Worm (Caenorhabditis elegans) whole organism, early embryonic: Measurements from ENCODE around the gene noca-1.

Source experiments
- B0310.2 ChIP-seq: sonication (generic microtip); optimal IDR thresholded peaks from 2 replicates; lab custom pipeline; 2016; ENCODE audit warnings: mild to moderate bottlenecking, missing genetic modification characterization, missing compliant biosample characterization
- F13C5.2 ChIP-seq: sonication (generic microtip); optimal IDR thresholded peaks from 2 replicates; lab custom pipeline; 2017; ENCODE audit warnings: mild to moderate bottlenecking, missing genetic modification characterization, inconsistent platforms, missing compliant biosample characterization
- aly-1 ChIP-seq: sonication (generic microtip); optimal IDR thresholded peaks from 2 replicates; lab custom pipeline; 2016; ENCODE audit warnings: missing genetic modification characterization, missing compliant biosample characterization
- ama-1 ChIP-seq: fragments of 150-350 bp; optimal IDR thresholded peaks from 2 replicates; lab custom pipeline; 2014
- ceh-13 ChIP-seq: fragments of 200-800 bp; sonication (Bioruptor generic); optimal IDR thresholded peaks from 2 replicates; lab custom pipeline; 2018; ENCODE audit warnings: mild to moderate bottlenecking, missing genetic modification characterization, missing compliant biosample characterization
- ceh-36 ChIP-seq: sonication (generic microtip); optimal IDR thresholded peaks from 2 replicates; lab custom pipeline; 2016; ENCODE audit warnings: missing genetic modification characterization, inconsistent platforms, missing compliant biosample characterization
- ets-7 ChIP-seq: sonication (generic microtip); optimal IDR thresholded peaks from 2 replicates; lab custom pipeline; 2016; ENCODE audit warnings: missing genotype, missing genetic modification characterization, missing compliant biosample characterization
- flt-1 ChIP-seq: fragments of 200-800 bp; sonication (Bioruptor generic); IDR thresholded peaks from 2 replicates; pipeline ENCODE4 v1.3.6; 2022; ENCODE audit warnings: missing genetic modification characterization, missing compliant biosample characterization
- hmbx-1 ChIP-seq: sonication (generic microtip); optimal IDR thresholded peaks from 2 replicates; lab custom pipeline; 2016; ENCODE audit warnings: mild to moderate bottlenecking, missing genetic modification characterization, missing compliant biosample characterization
- hmg-4 ChIP-seq: fragments of 200-800 bp; sonication (Bioruptor generic); optimal IDR thresholded peaks from 2 replicates; lab custom pipeline; 2018; ENCODE audit warnings: mild to moderate bottlenecking, missing genetic modification characterization, missing compliant biosample characterization
- hnd-1 ChIP-seq: sonication (generic microtip); optimal IDR thresholded peaks from 2 replicates; lab custom pipeline; 2016; ENCODE audit warnings: missing genetic modification characterization, missing compliant biosample characterization
- pes-1 ChIP-seq: fragments of 200-800 bp; sonication (Bioruptor generic); IDR thresholded peaks from 2 replicates; pipeline ENCODE4 v1.3.6; 2022; ENCODE audit warnings: missing genetic modification reagents, missing genetic modification characterization, missing compliant biosample characterization
- scrt-1 ChIP-seq: fragments of 200-800 bp; sonication (Bioruptor generic); IDR thresholded peaks from 2 replicates; pipeline ENCODE4 v1.3.6; 2022; ENCODE audit warnings: missing genetic modification characterization, missing compliant biosample characterization
- sea-1 ChIP-seq: fragments of 200-800 bp; sonication (Bioruptor generic); conservative IDR thresholded peaks from 2 replicates; pipeline ENCODE4 v1.3.6; 2022; ENCODE audit warnings: missing genetic modification characterization, missing compliant biosample characterization
- tbx-11 ChIP-seq: fragments of 200-800 bp; sonication (Bioruptor generic); IDR thresholded peaks from 2 replicates; pipeline ENCODE4 v1.3.6; 2022; ENCODE audit warnings: missing genetic modification characterization, missing compliant biosample characterization
- tbx-37 ChIP-seq: fragments of 200-800 bp; sonication (Bioruptor generic); conservative IDR thresholded peaks from 2 replicates; pipeline ENCODE4 v1.3.6; 2022; ENCODE audit warnings: missing genetic modification reagents, missing genetic modification characterization, missing compliant biosample characterization
- tra-4 ChIP-seq: sonication (generic microtip); optimal IDR thresholded peaks from 2 replicates; lab custom pipeline; 2017; ENCODE audit warnings: missing genetic modification characterization, missing compliant biosample characterization

noca-1 gene

DNA sequence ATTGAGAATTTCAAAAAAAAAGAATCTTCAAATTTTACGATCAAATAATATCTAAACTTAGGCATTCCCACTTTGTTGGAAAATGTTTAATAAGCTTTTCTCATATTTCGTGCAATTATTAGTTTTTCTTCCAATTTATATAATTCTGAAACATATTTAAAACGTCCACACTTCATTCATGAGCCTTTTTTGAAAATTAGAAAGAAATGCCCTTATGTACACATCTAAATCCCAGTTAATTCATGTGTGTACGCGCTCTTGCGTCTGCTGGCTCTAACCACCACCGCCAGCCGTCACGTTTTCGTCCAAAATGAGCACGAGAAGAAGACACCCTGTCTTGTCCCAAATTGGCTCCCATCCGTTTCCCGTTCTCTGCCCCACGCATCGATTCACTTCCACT is 13.9 kb downstream of the noca-1 start:
- TF ChIP-seq scrt-1 (GFP tag; lab: Robert Waterston, UW) (0 out of 2 replicates have a peak, but pooled peaks have one; percentile 17), hmg-4 (GFP tag; lab: Kevin White, UChicago) (no peak)

DNA sequence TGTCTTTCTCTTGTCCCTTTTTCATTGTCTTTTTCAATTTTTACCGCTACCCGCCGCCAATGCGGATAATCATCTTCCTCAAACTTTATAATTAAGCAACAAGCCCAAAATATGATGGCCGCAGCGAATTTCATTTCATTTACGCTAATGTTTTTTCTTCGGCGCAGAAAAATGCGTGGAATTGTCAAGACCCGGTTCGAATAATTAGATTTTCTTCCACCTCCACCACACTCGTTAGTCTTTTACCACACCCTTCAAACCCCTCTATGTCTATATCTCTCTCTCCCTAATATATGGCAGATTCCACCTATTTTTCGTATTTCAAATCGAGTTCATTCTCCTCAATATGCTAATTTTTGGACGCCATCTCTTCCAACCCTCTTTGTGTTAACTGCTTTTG is 17.8 kb downstream of the noca-1 start:
- TF ChIP-seq hmbx-1 (tag; lab: Kevin White, UChicago) (no peak), aly-1 (tag; lab: Kevin White, UChicago) (no peak), ceh-36 (tag; lab: Kevin White, UChicago) (no peak), F13C5.2 (tag; lab: Kevin White, UChicago) (no peak), tbx-11 (GFP tag; lab: Robert Waterston, UW) (no peak), ets-7 (tag; lab: Kevin White, UChicago) (no peak), hnd-1 (tag; lab: Kevin White, UChicago) (no peak), sea-1 (GFP tag; lab: Robert Waterston, UW) (no peak), ceh-13 (no peak), tra-4 (no peak), ama-1 (lab: Kevin White, UChicago) (no peak), tbx-37 (no peak), B0310.2 (tag; lab: Kevin White, UChicago) (no peak), pes-1 (GFP tag; lab: Robert Waterston, UW) (no peak), scrt-1 (GFP tag; lab: Robert Waterston, UW) (no peak), flt-1 (no peak)

DNA sequence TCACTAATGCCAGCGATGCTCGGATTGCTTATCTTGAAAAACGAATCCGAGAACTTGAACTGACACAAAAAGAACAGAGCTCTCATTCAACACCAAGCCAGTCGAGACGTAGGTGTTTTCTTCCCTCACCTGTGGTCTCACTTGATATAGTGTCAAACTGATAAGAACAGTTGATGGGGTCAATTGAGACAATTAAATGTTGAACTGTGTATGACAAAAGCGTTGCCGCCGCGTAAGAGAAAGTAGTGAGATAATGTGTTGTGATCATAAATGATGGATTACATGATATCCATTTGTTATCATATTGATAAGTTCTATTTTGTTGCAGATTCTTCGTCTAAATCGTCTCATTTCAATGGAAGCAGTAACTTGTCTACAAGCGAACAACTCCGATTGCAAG is 21.0 kb downstream of the noca-1 start:
- TF ChIP-seq hmbx-1 (tag; lab: Kevin White, UChicago) (no peak), aly-1 (tag; lab: Kevin White, UChicago) (no peak), sea-1 (GFP tag; lab: Robert Waterston, UW) (no peak), ceh-36 (tag; lab: Kevin White, UChicago) (no peak), scrt-1 (GFP tag; lab: Robert Waterston, UW) (no peak), pes-1 (GFP tag; lab: Robert Waterston, UW) (no peak), tra-4 (no peak), hnd-1 (tag; lab: Kevin White, UChicago) (no peak), ama-1 (lab: Kevin White, UChicago) (no peak)

DNA sequence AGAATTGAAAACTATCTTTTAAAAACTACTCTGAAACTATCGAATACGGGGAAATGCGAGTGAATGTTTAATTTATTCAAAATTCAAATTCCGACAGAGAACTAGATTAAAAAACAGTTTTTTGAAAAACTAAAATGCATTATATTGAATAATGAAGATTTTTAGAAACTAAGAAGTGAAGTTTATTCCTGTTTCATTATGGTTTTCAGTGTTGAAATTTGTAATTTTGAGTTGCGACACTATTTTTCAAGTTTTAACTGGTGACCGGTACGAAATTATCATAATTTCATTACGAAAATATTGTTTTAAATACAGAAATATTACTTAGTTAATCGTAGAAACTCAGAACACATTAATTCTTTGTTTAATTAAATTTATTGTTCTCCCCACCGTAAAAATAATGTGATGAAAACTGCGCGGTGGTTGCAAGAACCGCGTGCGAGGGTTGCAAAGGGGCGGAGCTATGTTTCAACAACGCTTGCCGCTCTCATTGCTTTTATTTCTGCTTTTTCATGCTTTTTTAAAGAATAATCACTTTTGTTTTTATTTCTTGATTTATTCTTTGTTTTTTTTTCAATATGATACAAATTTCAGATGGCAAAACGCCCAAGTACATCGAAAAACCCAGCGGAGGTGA is 23.5 kb downstream of the noca-1 start, which contains the start of gene him-17:
TSS of gene him-17 (plus strand) at position 595 of the 637 bp plus-strand sequence.
- peak; percentile 71 for TF ChIP-seq pes-1 (GFP tag; lab: Robert Waterston, UW)
- no peak for TF ChIP-seq hnd-1 (tag; lab: Kevin White, UChicago)
- no peak for TF ChIP-seq aly-1 (tag; lab: Kevin White, UChicago)
- TF ChIP-seq scrt-1 (GFP tag; lab: Robert Waterston, UW), result 0 out of 2 replicates have a peak, but pooled peaks have one; percentile 62
- no peak for TF ChIP-seq ama-1 (lab: Kevin White, UChicago)
- TF ChIP-seq tbx-37, result peak; percentile 53
- no peak for TF ChIP-seq ceh-13
- TF ChIP-seq ets-7 (tag; lab: Kevin White, UChicago), result no peak
- TF ChIP-seq ceh-36 (tag; lab: Kevin White, UChicago), result peak; percentile 56
- TF ChIP-seq F13C5.2 (tag; lab: Kevin White, UChicago), result peak; percentile 88
- TF ChIP-seq tbx-11 (GFP tag; lab: Robert Waterston, UW), result peak; percentile 60; the same call in 1 of the 2 replicates
- TF ChIP-seq hmg-4 (GFP tag; lab: Kevin White, UChicago), result peak; percentile 63
- no peak for TF ChIP-seq B0310.2 (tag; lab: Kevin White, UChicago)
- TF ChIP-seq flt-1, result 0 out of 2 replicates have a peak, but pooled peaks have one; percentile 13
- TF ChIP-seq hmbx-1 (tag; lab: Kevin White, UChicago), result peak; percentile 9
- peak; percentile 57 for TF ChIP-seq tra-4

DNA sequence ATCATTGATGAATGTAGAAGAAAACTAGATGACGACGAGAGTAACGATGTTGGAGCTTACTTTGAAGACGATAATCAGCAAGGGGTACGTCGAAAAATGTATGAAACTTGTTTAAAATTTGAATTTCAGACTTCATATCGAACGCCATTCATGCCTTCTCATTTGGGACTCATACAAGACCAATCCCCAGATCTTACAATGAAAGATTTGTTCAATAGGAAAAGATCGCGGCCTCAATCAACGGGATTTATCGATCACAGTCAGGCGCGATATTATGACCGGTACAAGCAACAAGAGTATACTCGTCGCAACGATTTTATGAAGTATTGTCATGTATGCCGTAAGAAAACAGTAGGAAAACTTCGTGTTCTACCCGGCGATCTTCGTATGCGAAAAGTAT is 24.1 kb downstream of the noca-1 start:
- TF ChIP-seq sea-1 (GFP tag; lab: Robert Waterston, UW), result no peak
- no peak for TF ChIP-seq scrt-1 (GFP tag; lab: Robert Waterston, UW)
- TF ChIP-seq ets-7 (tag; lab: Kevin White, UChicago), result no peak
- no peak for TF ChIP-seq F13C5.2 (tag; lab: Kevin White, UChicago)
- TF ChIP-seq tbx-37, result no peak
- no peak for TF ChIP-seq ceh-13
- no peak for TF ChIP-seq aly-1 (tag; lab: Kevin White, UChicago)
- TF ChIP-seq hmbx-1 (tag; lab: Kevin White, UChicago), result no peak
- no peak for TF ChIP-seq B0310.2 (tag; lab: Kevin White, UChicago)
- no peak for TF ChIP-seq tra-4
- TF ChIP-seq flt-1, result no peak
- no peak for TF ChIP-seq tbx-11 (GFP tag; lab: Robert Waterston, UW)
- no peak for TF ChIP-seq hmg-4 (GFP tag; lab: Kevin White, UChicago)
- TF ChIP-seq pes-1 (GFP tag; lab: Robert Waterston, UW), result no peak
- TF ChIP-seq hnd-1 (tag; lab: Kevin White, UChicago), result no peak
- TF ChIP-seq ceh-36 (tag; lab: Kevin White, UChicago), result no peak
- no peak for TF ChIP-seq ama-1 (lab: Kevin White, UChicago)

DNA sequence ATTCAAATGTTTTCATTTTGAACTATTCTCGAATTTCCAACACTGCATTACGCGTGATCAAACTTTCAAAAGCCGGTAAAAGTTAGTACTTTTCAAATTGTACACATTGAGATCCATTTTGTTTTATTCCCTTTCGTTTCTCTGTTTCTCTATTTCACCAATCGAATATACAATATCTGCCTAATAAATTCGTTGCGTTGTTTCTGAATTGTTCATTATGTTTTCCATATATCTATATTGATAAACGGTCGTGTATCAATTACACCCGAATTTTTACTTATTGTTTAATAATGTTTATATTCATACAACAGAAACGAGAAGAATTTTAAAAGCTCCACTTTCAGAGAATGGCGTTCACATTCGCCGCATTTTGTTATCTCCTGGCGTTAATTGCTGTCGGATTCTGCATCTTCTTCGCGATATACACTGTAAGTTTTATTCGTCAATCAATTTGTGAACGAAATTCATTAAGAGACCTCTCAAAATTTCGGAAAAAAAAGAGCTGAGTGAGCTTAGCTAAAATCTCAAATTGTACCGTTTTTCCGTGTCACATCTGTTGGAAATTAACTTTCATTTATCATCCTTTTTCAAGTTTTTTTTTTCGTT is 27.4 kb downstream of the noca-1 start, which contains the start of gene cni-1:
TSS of gene cni-1 (plus strand) at position 345 of the 606 bp plus-strand sequence.
- TF ChIP-seq flt-1 (no peak), sea-1 (GFP tag; lab: Robert Waterston, UW) (no peak), ets-7 (tag; lab: Kevin White, UChicago) (no peak), hmg-4 (GFP tag; lab: Kevin White, UChicago) (no peak), F13C5.2 (tag; lab: Kevin White, UChicago) (no peak), pes-1 (GFP tag; lab: Robert Waterston, UW) (no peak), hmbx-1 (tag; lab: Kevin White, UChicago) (no peak), tra-4 (no peak), ceh-13 (no peak), aly-1 (tag; lab: Kevin White, UChicago) (no peak), ceh-36 (tag; lab: Kevin White, UChicago) (no peak)
